Worm (Caenorhabditis elegans): ENCODE data around the gene nhr-36.

Gene nhr-36

ce11 chrV:9243171-9243996 lies 18.0 kb downstream of the nhr-36 start, which contains the start of gene glo-4 (continued):
- peak; percentile 77 for TF ChIP-seq nhr-19 (GFP tag; conservative IDR thresholded peaks at IDR 0.05)
- peak; percentile 92 for TF ChIP-seq nhr-71 (tag; optimal IDR thresholded peaks at IDR 0.05)
- peak; percentile 13 for TF ChIP-seq pag-3 (tag; optimal IDR thresholded peaks at IDR 0.05; ENCODE audit: borderline replicate concordance, insufficient read depth)
- peak; percentile 54 for TF ChIP-seq lin-15B (tag; optimal IDR thresholded peaks at IDR 0.05)
- peak; percentile 49 for TF ChIP-seq lin-13 (GFP tag; optimal IDR thresholded peaks at IDR 0.05)
- TF ChIP-seq mef-2 (tag; optimal IDR thresholded peaks at IDR 0.05), result peak; percentile 42
- no peak for TF ChIP-seq nhr-237 (tag; optimal IDR thresholded peaks at IDR 0.05)
- no peak for TF ChIP-seq hlh-4 (tag; optimal IDR thresholded peaks at IDR 0.05)
- TF ChIP-seq mep-1 (tag; optimal IDR thresholded peaks at IDR 0.05), result peak; percentile 96
- TF ChIP-seq nhr-77 (tag; optimal IDR thresholded peaks at IDR 0.05), result peak; percentile 75
- TF ChIP-seq sptf-1 (tag; optimal IDR thresholded peaks at IDR 0.05), result no peak
- no peak for TF ChIP-seq pqm-1 (tag; optimal IDR thresholded peaks at IDR 0.05)
- TF ChIP-seq unc-86 (tag; optimal IDR thresholded peaks at IDR 0.05), result peak; percentile 83
- TF ChIP-seq isw-1 (GFP tag; IDR thresholded peaks at IDR 0.05), result peak; percentile 66
- peak in 2 of 6 experiments; percentile 40 to 70 for TF ChIP-seq elt-3 (tag; optimal IDR thresholded peaks at IDR 0.05)
- TF ChIP-seq unc-98 (GFP tag; IDR thresholded peaks at IDR 0.05), result no peak
- TF ChIP-seq lin-14 (GFP tag; optimal IDR thresholded peaks at IDR 0.05), result peak; percentile 94
- TF ChIP-seq tlp-1 (tag; optimal IDR thresholded peaks at IDR 0.05), result no peak
- TF ChIP-seq nhr-11 (tag; optimal IDR thresholded peaks at IDR 0.05), result no peak
- TF ChIP-seq alr-1 (tag; optimal IDR thresholded peaks at IDR 0.05; ENCODE audit: borderline replicate concordance), result no peak
- peak; percentile 4 for TF ChIP-seq ceh-90 (tag; optimal IDR thresholded peaks at IDR 0.05)
- TF ChIP-seq pax-3 (tag; optimal IDR thresholded peaks at IDR 0.05), result no peak
- peak; percentile 28 for TF ChIP-seq lir-3 (tag; optimal IDR thresholded peaks at IDR 0.05; ENCODE audit: poor library complexity)
- no peak for TF ChIP-seq nhr-12 (tag; optimal IDR thresholded peaks at IDR 0.05)
- no peak for TF ChIP-seq aha-1 (tag; optimal IDR thresholded peaks at IDR 0.05)
- TF ChIP-seq aly-2 (tag; optimal IDR thresholded peaks at IDR 0.05), result peak; percentile 58
- TF ChIP-seq F16B12.6 (tag; optimal IDR thresholded peaks at IDR 0.05), result peak; percentile 48
- TF ChIP-seq dsc-1 (tag; optimal IDR thresholded peaks at IDR 0.05), result peak; percentile 67
- peak; percentile 85 for TF ChIP-seq nhr-47 (tag; optimal IDR thresholded peaks at IDR 0.05)
- peak; percentile 81 to 89 for TF ChIP-seq lsy-2 (tag; optimal IDR thresholded peaks at IDR 0.05)
- TF ChIP-seq fkh-4 (tag; optimal IDR thresholded peaks at IDR 0.05; ENCODE audit: borderline replicate concordance), result no peak
- peak; percentile 73 for TF ChIP-seq irx-1 (tag; optimal IDR thresholded peaks at IDR 0.05)
- peak; percentile 83 to 84 (median 83) for TF ChIP-seq ceh-82 (tag; optimal IDR thresholded peaks at IDR 0.05)
- peak; percentile 58; the same call in 1 of the 2 replicates for TF ChIP-seq mab-9 (GFP tag; IDR thresholded peaks at IDR 0.05)
- TF ChIP-seq sox-4 (tag; optimal IDR thresholded peaks at IDR 0.05), result no peak
- TF ChIP-seq C34B4.2 (tag; optimal IDR thresholded peaks at IDR 0.05), result no peak
- TF ChIP-seq zip-4 (GFP tag; optimal IDR thresholded peaks at IDR 0.05), result peak; percentile 25
- no peak for TF ChIP-seq unc-30 (tag; optimal IDR thresholded peaks at IDR 0.05)
- TF ChIP-seq nhr-20 (tag; optimal IDR thresholded peaks at IDR 0.05), result peak; percentile 90
- TF ChIP-seq egl-13 (tag; optimal IDR thresholded peaks at IDR 0.05), result peak; percentile 52
- no peak for TF ChIP-seq nhr-84 (tag; optimal IDR thresholded peaks at IDR 0.05)
- peak; percentile 58 for TF ChIP-seq fos-1 (tag; optimal IDR thresholded peaks at IDR 0.05)
- peak; percentile 68 for TF ChIP-seq nhr-90 (tag; optimal IDR thresholded peaks at IDR 0.05; ENCODE audit: poor library complexity)
- TF ChIP-seq nhr-76 (tag; optimal IDR thresholded peaks at IDR 0.05), result no peak
- peak; percentile 90 for TF ChIP-seq tbx-2 (tag; optimal IDR thresholded peaks at IDR 0.05)
- TF ChIP-seq Y116A8C.19 (tag; optimal IDR thresholded peaks at IDR 0.05; ENCODE audit: borderline replicate concordance), result no peak
